Fruit fly (Drosophila melanogaster) whole organism, wandering third instar larva: ENCODE measurements around the gene CG1695.

Experiments
- Abd-B ChIP-seq: fragments of >200 bp; optimal IDR thresholded peaks from 2 replicates; lab custom pipeline; 2017; ENCODE audit warnings: missing biosample characterization, missing genetic modification characterization
- CG32264 ChIP-seq: fragments of 200-800 bp; sonication (Bioruptor generic); optimal IDR thresholded peaks from 2 replicates; lab custom pipeline; 2016; ENCODE audit warnings: missing biosample characterization, missing genetic modification characterization
- CG9705 ChIP-seq: fragments of 200-800 bp; sonication (Bioruptor generic); optimal IDR thresholded peaks from 2 replicates; lab custom pipeline; 2018; ENCODE audit warnings: missing biosample characterization, mild to moderate bottlenecking, missing genetic modification characterization
- CrebA ChIP-seq: fragments of 200-800 bp; sonication (Bioruptor generic); optimal IDR thresholded peaks from 2 replicates; lab custom pipeline; 2016; ENCODE audit warnings: missing biosample characterization, mild to moderate bottlenecking, missing genetic modification characterization, borderline replicate concordance
- Dfd ChIP-seq: fragments of >200 bp; optimal IDR thresholded peaks from 2 replicates; lab custom pipeline; 2017; ENCODE audit warnings: missing biosample characterization, missing genetic modification characterization
- Dif ChIP-seq: fragments of 200-275, 200-300 bp; sonication (Bioruptor generic); optimal IDR thresholded peaks from 2 replicates; lab custom pipeline; 2018; ENCODE audit warnings: missing biosample characterization, missing genetic modification characterization; ENCODE audit not compliant: partially characterized antibody
- GATAd ChIP-seq: sonication (Bioruptor generic); optimal IDR thresholded peaks from 2 replicates; lab custom pipeline; 2016; ENCODE audit warnings: missing biosample characterization, missing genetic modification characterization
- HLH106 ChIP-seq: fragments of 200-800 bp; optimal IDR thresholded peaks from 3 replicates; lab custom pipeline; 2019; ENCODE audit warnings: missing biosample characterization, mild to moderate bottlenecking, missing genetic modification characterization, moderate library complexity
- Hnf4 ChIP-seq: fragments of 200-800 bp; sonication (Bioruptor generic); optimal IDR thresholded peaks from 2 replicates; lab custom pipeline; 2016; ENCODE audit warnings: missing biosample characterization, mild to moderate bottlenecking, missing genetic modification characterization
- Hr78 ChIP-seq: fragments of >200 bp; optimal IDR thresholded peaks from 2 replicates; lab custom pipeline; 2017; ENCODE audit warnings: missing biosample characterization, missing genetic modification characterization
- Jra ChIP-seq: sonication (Bioruptor generic); optimal IDR thresholded peaks from 2 replicates; lab custom pipeline; 2016; ENCODE audit warnings: missing biosample characterization, missing genetic modification characterization
- N ChIP-seq: fragments of >200 bp; optimal IDR thresholded peaks from 2 replicates; lab custom pipeline; 2018; ENCODE audit warnings: missing biosample characterization, missing external identifiers, missing genetic modification characterization
- OdsH ChIP-seq: fragments of 200-800 bp; sonication (Bioruptor generic); optimal IDR thresholded peaks from 2 replicates; lab custom pipeline; 2016; ENCODE audit warnings: missing biosample characterization, mild to moderate bottlenecking, missing genetic modification characterization
- Sp1 ChIP-seq: fragments of 200-800 bp; sonication (Bioruptor generic); optimal IDR thresholded peaks from 3 replicates; lab custom pipeline; 2019; ENCODE audit warnings: missing biosample characterization, mild to moderate bottlenecking, missing genetic modification characterization, moderate library complexity
- Vsx2 ChIP-seq: fragments of 200-300, 225-300 bp; sonication (Bioruptor generic); optimal IDR thresholded peaks from 2 replicates; lab custom pipeline; 2018; ENCODE audit warnings: missing biosample characterization, missing genetic modification characterization; ENCODE audit not compliant: partially characterized antibody
- br ChIP-seq: fragments of 200-800 bp; sonication (Bioruptor generic); optimal IDR thresholded peaks from 2 replicates; lab custom pipeline; 2016; ENCODE audit warnings: missing biosample characterization, missing genetic modification characterization
- brk ChIP-seq: fragments of 200-800 bp; sonication (Bioruptor generic); optimal IDR thresholded peaks from 2 replicates; lab custom pipeline; 2016; ENCODE audit warnings: missing biosample characterization, mild to moderate bottlenecking, missing genetic modification characterization
- dl ChIP-seq, 2 experiments: fragments of 175-275, 200-275 bp in 1 of 2; fragments of 200-275 bp in 1 of 2; sonication (Bioruptor generic); optimal IDR thresholded peaks; lab custom pipeline; 2018; ENCODE audit warnings: mild to moderate bottlenecking in 2 of 2, missing biosample characterization in 2 of 2, missing genetic modification characterization in 2 of 2, moderate library complexity in 2 of 2; ENCODE audit not compliant: partially characterized antibody in 2 of 2, insufficient read depth in 1 of 2
- dmrt93B ChIP-seq: fragments of 200-800 bp; sonication (Bioruptor generic); optimal IDR thresholded peaks from 2 replicates; lab custom pipeline; 2018; ENCODE audit warnings: missing biosample characterization, mild to moderate bottlenecking, missing genetic modification characterization
- ey ChIP-seq: fragments of 200-800 bp; sonication (Bioruptor generic); optimal IDR thresholded peaks from 2 replicates; lab custom pipeline; 2016; ENCODE audit warnings: missing biosample characterization, missing genetic modification characterization
- foxo ChIP-seq, 2 experiments: fragments of 200-800 bp; sonication (Bioruptor generic); optimal IDR thresholded peaks; 2 replicates in 1 of 2; 3 replicates in 1 of 2; lab custom pipeline; 2016 to 2017; ENCODE audit warnings: missing biosample characterization in 2 of 2, missing genetic modification characterization in 2 of 2
- fru ChIP-seq: fragments of 200-800 bp; sonication (Bioruptor generic); optimal IDR thresholded peaks from 3 replicates; lab custom pipeline; 2016; ENCODE audit warnings: missing biosample characterization, mild to moderate bottlenecking, missing genetic modification characterization
- h ChIP-seq: fragments of 200-800 bp; sonication (Bioruptor generic); optimal IDR thresholded peaks from 3 replicates; lab custom pipeline; 2016; ENCODE audit warnings: missing biosample characterization, mild to moderate bottlenecking, missing genetic modification characterization
- lola ChIP-seq: fragments of >200 bp; optimal IDR thresholded peaks from 2 replicates; lab custom pipeline; 2017; ENCODE audit warnings: missing biosample characterization, missing genetic modification characterization
- rgr ChIP-seq: fragments of 200-800 bp; sonication (Bioruptor generic); optimal IDR thresholded peaks from 3 replicates; lab custom pipeline; 2016; ENCODE audit warnings: missing biosample characterization, mild to moderate bottlenecking, missing genetic modification characterization
- sage ChIP-seq: fragments of 200-800 bp; sonication (Bioruptor generic); optimal IDR thresholded peaks from 2 replicates; lab custom pipeline; 2016; ENCODE audit warnings: missing biosample characterization, mild to moderate bottlenecking, missing genetic modification characterization
- sv ChIP-seq: fragments of 200-800 bp; sonication (Bioruptor generic); optimal IDR thresholded peaks from 3 replicates; lab custom pipeline; 2016; ENCODE audit warnings: missing biosample characterization, missing genetic modification characterization
- tai ChIP-seq: sonication (Bioruptor generic); optimal IDR thresholded peaks from 2 replicates; lab custom pipeline; 2016; ENCODE audit warnings: missing biosample characterization, missing genetic modification characterization
- woc ChIP-seq: sonication (Bioruptor generic); optimal IDR thresholded peaks from 2 replicates; lab custom pipeline; 2016; ENCODE audit warnings: missing biosample characterization, mild to moderate bottlenecking, missing genetic modification characterization

The CG1695 gene

DNA sequence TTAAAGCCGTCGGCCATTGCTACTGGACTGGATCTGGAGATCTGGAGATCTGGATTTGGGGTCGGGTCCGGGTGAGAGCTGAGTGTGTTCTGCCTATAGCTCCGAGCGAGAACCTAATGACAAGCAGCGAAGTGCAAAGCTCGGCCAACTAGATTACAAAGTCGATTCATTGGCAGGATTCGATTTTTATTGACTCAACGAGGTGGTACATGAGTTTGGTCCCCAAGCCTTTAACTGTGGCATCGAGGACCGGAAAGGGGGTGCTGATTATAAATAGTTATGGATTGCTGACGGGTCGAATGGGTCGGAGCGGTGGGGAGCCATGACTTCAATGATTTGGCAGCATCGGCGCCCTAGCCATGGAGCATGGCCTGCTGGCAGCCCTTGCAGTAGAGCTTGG lies 20.3 kb upstream of the CG1695 start, which contains the start of gene CG15459:
Gene CG15459 (minus strand): TSS at position 101 of the 400 bp plus-strand sequence.
- TF ChIP-seq sage (GFP tag; lab: Kevin White, UChicago) (no peak), sv (GFP tag; lab: Kevin White, UChicago) (no peak), Jra (GFP tag; lab: Kevin White, UChicago) (no peak), dmrt93B (no peak), CrebA (GFP tag; lab: Kevin White, UChicago) (no peak)

DNA sequence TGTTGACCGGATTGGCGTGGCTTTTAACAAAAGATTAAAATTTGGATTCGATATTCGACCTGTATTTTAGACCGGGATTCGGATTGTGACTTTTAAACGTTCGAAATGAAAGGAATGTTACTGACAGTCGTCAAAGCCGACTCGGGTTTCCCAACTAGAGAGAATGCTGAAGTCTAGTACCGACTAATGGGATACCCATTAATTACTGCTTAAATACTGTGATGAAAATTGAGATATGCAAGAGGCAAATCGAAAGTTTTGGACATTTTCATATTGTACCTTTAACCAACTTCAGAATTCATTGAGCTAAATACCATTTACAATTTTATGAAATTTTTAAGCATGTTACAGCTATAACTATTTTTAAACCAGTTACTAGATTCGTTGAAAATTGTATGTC lies 19.7 kb upstream of the CG1695 start, which contains the start of gene CG15458:
Gene CG15458 (minus strand): TSS at position 101 of the 400 bp plus-strand sequence.
- TF ChIP-seq N (GFP tag; lab: Kevin White, UChicago) (no peak), brk (GFP tag; lab: Kevin White, UChicago) (no peak), Dif (no peak), Abd-B (GFP tag; lab: Kevin White, UChicago) (no peak), sv (GFP tag; lab: Kevin White, UChicago) (no peak), sage (GFP tag; lab: Kevin White, UChicago) (no peak), Jra (GFP tag; lab: Kevin White, UChicago) (no peak), br (GFP tag; lab: Kevin White, UChicago) (no peak)

DNA sequence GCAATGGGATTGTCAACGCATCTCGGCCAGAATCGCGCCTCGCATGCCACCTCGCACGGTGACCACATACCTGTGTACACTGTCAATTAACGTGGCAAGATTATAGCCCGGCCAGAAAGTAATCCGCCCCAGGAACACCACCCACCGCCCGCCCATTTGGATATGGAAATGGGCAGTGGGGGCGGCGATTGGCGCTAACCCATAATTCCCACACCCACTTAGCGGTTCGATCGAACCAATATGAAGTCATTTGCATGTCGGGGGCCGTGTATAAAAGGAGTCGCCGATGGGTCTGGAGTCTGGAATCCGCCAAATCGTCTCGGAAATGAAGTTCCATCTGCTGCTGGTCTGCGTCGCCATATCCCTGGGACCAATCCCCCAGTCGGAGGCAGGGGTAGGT lies 18.3 kb upstream of the CG1695 start, which contains the start of gene Obp19a:
Gene Obp19a (plus strand): TSS at position 301 of the 400 bp plus-strand sequence.
- TF ChIP-seq foxo (GFP tag; optimal IDR thresholded peaks at IDR 0.05; lab: Kevin White, UChicago): no peak
- no peak for TF ChIP-seq CG9705 (GFP tag; lab: Kevin White, UChicago)
- no peak for TF ChIP-seq Sp1 (GFP tag; lab: Kevin White, UChicago)
- TF ChIP-seq rgr (GFP tag; lab: Kevin White, UChicago): no peak
- no peak for TF ChIP-seq Hnf4 (GFP tag; lab: Kevin White, UChicago)
- TF ChIP-seq N (GFP tag; lab: Kevin White, UChicago): no peak

DNA sequence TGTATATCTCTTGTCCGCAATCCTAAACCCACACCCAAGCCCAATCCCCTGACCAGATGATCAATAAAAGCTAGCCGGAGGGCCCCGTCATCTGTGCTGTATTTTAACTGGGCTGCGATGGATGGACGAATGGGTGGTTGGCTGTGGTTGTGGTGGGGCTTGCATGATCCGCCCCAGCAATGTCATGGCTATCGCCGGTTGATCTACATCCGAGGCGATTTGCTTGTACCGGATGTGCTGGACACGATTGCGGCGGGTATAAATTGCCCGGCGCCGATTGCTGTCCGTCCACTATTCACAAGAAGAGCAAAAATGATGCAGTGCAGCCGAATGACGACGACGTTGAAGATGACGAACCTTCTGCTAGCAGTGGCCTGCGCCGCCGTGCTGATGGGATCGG lies 17.3 kb upstream of the CG1695 start, which contains the start of gene Obp19b:
Gene Obp19b (plus strand): TSS at position 301 of the 400 bp plus-strand sequence.
- TF ChIP-seq brk (GFP tag; lab: Kevin White, UChicago): no peak
- no peak for TF ChIP-seq Vsx2 (GFP tag; lab: Kevin White, UChicago)
- TF ChIP-seq h (GFP tag; lab: Kevin White, UChicago): no peak
- no peak for TF ChIP-seq GATAd (GFP tag; lab: Kevin White, UChicago)
- TF ChIP-seq CrebA (GFP tag; lab: Kevin White, UChicago): no peak
- no peak for TF ChIP-seq Dfd
- no peak for TF ChIP-seq sage (GFP tag; lab: Kevin White, UChicago)
- no peak for TF ChIP-seq N (GFP tag; lab: Kevin White, UChicago)
- no peak for TF ChIP-seq Abd-B (GFP tag; lab: Kevin White, UChicago)
- TF ChIP-seq Jra (GFP tag; lab: Kevin White, UChicago): no peak
- TF ChIP-seq dmrt93B: no peak
- no peak for TF ChIP-seq sv (GFP tag; lab: Kevin White, UChicago)
- no peak for TF ChIP-seq CG9705 (GFP tag; lab: Kevin White, UChicago)
- TF ChIP-seq Hr78 (GFP tag; lab: Kevin White, UChicago): no peak
- TF ChIP-seq fru (GFP tag; lab: Kevin White, UChicago): no peak
- TF ChIP-seq tai (GFP tag; lab: Kevin White, UChicago): no peak
- TF ChIP-seq, all 38 proteins: peak for 0

DNA sequence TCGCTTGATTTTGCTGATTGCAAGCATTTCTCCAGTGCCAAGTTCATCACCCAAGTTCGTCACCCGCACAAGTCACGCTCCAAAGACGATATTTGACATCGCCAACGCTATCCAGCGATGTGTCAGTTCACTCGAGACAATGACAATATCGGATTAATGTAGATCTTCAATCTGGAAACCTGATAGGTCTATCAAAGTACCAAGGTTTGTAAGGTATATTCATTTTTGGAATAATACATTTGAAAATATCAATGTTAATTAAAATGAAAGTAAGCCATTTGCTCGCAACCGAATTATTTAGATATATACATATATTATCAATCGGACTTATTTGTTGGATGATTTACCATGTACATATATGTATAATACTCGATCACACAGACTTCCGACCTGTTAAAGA lies 14.9 kb upstream of the CG1695 start, which contains the start of gene Obp19c:
Gene Obp19c (minus strand): TSS at position 101 of the 400 bp plus-strand sequence.
- no peak for TF ChIP-seq br (GFP tag; lab: Kevin White, UChicago)
- TF ChIP-seq h (GFP tag; lab: Kevin White, UChicago): no peak
- no peak for TF ChIP-seq lola (GFP tag; lab: Kevin White, UChicago)
- no peak for TF ChIP-seq dmrt93B
- TF ChIP-seq OdsH (GFP tag; lab: Kevin White, UChicago): no peak
- no peak for TF ChIP-seq CG32264
- TF ChIP-seq woc (GFP tag; lab: Kevin White, UChicago): no peak
- no peak for TF ChIP-seq dl (GFP tag; optimal IDR thresholded peaks at IDR 0.05; lab: Kevin White, UChicago; ENCODE audit: insufficient read depth in 1 of 2, partially characterized antibody in 2 of 2)
- TF ChIP-seq ey (GFP tag; lab: Kevin White, UChicago): no peak
- no peak for TF ChIP-seq Sp1 (GFP tag; lab: Kevin White, UChicago)
- no peak for TF ChIP-seq sage (GFP tag; lab: Kevin White, UChicago)
- no peak for TF ChIP-seq Vsx2 (GFP tag; lab: Kevin White, UChicago)
- no peak for TF ChIP-seq fru (GFP tag; lab: Kevin White, UChicago)
- TF ChIP-seq HLH106 (tag; lab: Kevin White, UChicago): no peak
